Worm (Caenorhabditis elegans) whole organism, L3 larva: ENCODE measurements around the gene Y57A10C.9.

Experiments used
- elt-2 ChIP-seq: sonication (generic microtip); optimal IDR thresholded peaks from 2 replicates; lab custom pipeline; 2016; ENCODE audit warnings: missing genetic modification reagents, mild to moderate bottlenecking, missing genetic modification characterization, missing compliant biosample characterization
- nhr-43 ChIP-seq: sonication (generic microtip); optimal IDR thresholded peaks from 2 replicates; lab custom pipeline; 2016; ENCODE audit warnings: mild to moderate bottlenecking, missing genetic modification characterization, missing compliant biosample characterization; ENCODE audit not compliant: poor library complexity, severe bottlenecking
- pha-4 ChIP-seq: fragments of 150-350 bp; optimal IDR thresholded peaks from 2 replicates; lab custom pipeline; 2014; ENCODE audit warnings: missing biosample characterization, missing genetic modification reagents, missing genetic modification characterization
- unc-39 ChIP-seq: sonication (generic microtip); optimal IDR thresholded peaks from 4 replicates; lab custom pipeline; 2017; ENCODE audit warnings: missing biosample characterization, missing genetic modification characterization
- ztf-4 ChIP-seq: fragments of 150-350 bp; optimal IDR thresholded peaks from 2 replicates; lab custom pipeline; 2014; ENCODE audit warnings: missing biosample characterization, missing genetic modification characterization

ce11 chrII:12467047-12467446, 28.7 kb upstream of the Y57A10C.9 start, which contains the start of gene srg-16:
- no peak for TF ChIP-seq unc-39 (tag; lab: Kevin White, UChicago)
- TF ChIP-seq elt-2, result no peak
- TF ChIP-seq nhr-43, result no peak
- no peak for TF ChIP-seq pha-4
- no peak for TF ChIP-seq ztf-4 (tag; lab: Kevin White, UChicago)
